Worm (Caenorhabditis elegans) whole organism, midembryonic: Measurements from ENCODE around the gene atf-6.

ENCODE experiments used
- flt-1 ChIP-seq: fragments of 200-800 bp; sonication (Bioruptor generic); IDR thresholded peaks from 2 replicates; pipeline ENCODE4 v1.3.6; 2022; ENCODE audit warnings: missing genetic modification characterization, missing compliant biosample characterization
- ref-1 ChIP-seq: fragments of 200-800 bp; sonication (Bioruptor generic); conservative IDR thresholded peaks from 2 replicates; pipeline ENCODE4 v1.3.6; 2022; ENCODE audit warnings: missing genetic modification reagents, missing genetic modification characterization, missing compliant biosample characterization

ce11 chrX:12517307-12517706 is 36.6 kb downstream of the atf-6 start:
- no peak for TF ChIP-seq ref-1 (GFP tag; lab: Robert Waterston, UW)
- no peak for TF ChIP-seq flt-1 (GFP tag; lab: Robert Waterston, UW)
